Worm (Caenorhabditis elegans): Measurements from ENCODE around the gene fbxb-72.
A peak's percentile ranks its signal among the peaks of the same experiment; 100 is the strongest.

fbxb-72 gene

DNA sequence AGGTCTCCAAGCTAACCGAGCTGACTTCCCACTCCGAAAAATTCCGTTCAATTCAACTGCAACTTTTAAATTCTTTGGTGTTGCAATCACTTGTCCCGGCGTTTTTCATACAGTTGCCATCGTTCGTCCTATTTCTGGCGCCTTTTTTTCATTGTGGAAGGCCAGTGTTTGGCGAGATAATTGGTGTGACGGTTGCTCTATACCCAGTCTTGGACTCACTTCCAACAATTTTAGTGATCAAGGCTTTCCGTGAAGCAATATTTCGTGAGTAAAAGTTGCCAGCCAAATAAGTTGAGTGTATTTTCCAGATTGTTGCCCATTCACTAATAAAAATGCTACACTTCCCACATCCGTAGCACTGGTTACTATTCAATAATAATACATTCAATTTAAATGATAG, 48.5 kb upstream of the fbxb-72 start:
- TF ChIP-seq mep-1 (tag; optimal IDR thresholded peaks at IDR 0.05), result no peak

DNA sequence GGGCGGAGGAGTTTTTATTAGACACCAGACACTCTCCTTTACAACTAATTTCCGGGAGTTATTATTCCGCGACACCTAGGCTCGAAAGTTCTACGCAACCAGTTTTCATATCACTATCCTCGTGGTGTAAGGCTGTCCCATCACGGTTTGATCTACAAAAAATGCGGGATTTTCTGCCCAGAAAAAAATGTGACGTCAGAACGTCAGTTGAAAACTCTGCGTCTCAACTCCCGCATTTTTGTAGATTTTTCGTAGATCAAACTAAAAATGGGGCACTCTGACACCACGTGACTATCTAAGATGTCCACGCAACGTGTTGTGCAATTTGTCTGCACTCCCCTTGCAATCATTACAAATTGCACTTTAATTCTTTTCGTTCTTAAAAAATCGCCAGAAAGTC, 41.0 kb upstream of the fbxb-72 start, which contains the start of gene str-238:
str-238 (plus strand) TSS at position 301 of the 400 bp plus-strand sequence.
- TF ChIP-seq sox-4 (tag; optimal IDR thresholded peaks at IDR 0.05) (no peak), nhr-85 (tag) (peak; percentile 2)

DNA sequence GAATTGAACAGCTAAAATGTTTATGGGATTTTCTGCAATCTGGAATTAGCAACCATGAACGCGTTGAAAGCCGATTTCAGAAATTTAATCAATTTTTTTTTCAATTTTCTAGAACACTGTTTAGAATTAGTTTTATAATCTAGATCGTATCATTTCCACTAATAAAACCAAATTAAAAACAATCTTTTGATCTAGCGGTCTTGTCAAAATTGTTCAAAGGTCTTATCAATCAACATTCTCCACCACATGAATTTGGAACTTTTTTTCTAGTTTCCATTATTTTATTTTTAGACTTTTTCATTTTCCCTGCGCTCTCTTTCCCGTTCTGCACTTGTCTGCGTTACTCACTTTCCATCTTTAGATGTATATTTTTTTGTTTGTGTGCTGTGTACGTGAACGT, 38.6 kb upstream of the fbxb-72 start, which contains the start of gene srp-2:
srp-2 (plus strand) TSS at position 301 of the 400 bp plus-strand sequence.
- TF ChIP-seq blmp-1 (tag; optimal IDR thresholded peaks at IDR 0.05) (no peak), mdl-1 (tag; optimal IDR thresholded peaks at IDR 0.05) (no peak), nhr-84 (tag; optimal IDR thresholded peaks at IDR 0.05) (no peak), fkh-8 (tag; optimal IDR thresholded peaks at IDR 0.05) (no peak), nhr-76 (tag; optimal IDR thresholded peaks at IDR 0.05) (no peak), ceh-90 (tag; optimal IDR thresholded peaks at IDR 0.05) (no peak), nhr-28 (tag; optimal IDR thresholded peaks at IDR 0.05) (no peak), C16A3.4 (tag; optimal IDR thresholded peaks at IDR 0.05) (no peak), egl-13 (tag; optimal IDR thresholded peaks at IDR 0.05) (no peak), ceh-63 (GFP tag; optimal IDR thresholded peaks at IDR 0.05) (no peak), aha-1 (tag; optimal IDR thresholded peaks at IDR 0.05) (no peak), lin-39 (tag; optimal IDR thresholded peaks at IDR 0.05) (no peak), mep-1 (tag; optimal IDR thresholded peaks at IDR 0.05) (no peak), ces-1 (GFP tag; optimal IDR thresholded peaks at IDR 0.05) (no peak), ztf-4 (tag; optimal IDR thresholded peaks at IDR 0.05) (no peak), jun-1 (tag; optimal IDR thresholded peaks at IDR 0.05) (no peak), vab-15 (tag; optimal IDR thresholded peaks at IDR 0.05) (no peak), hlh-17 (GFP tag; optimal IDR thresholded peaks at IDR 0.05; ENCODE audit: borderline replicate concordance) (no peak), nhr-77 (tag; optimal IDR thresholded peaks at IDR 0.05) (no peak)

DNA sequence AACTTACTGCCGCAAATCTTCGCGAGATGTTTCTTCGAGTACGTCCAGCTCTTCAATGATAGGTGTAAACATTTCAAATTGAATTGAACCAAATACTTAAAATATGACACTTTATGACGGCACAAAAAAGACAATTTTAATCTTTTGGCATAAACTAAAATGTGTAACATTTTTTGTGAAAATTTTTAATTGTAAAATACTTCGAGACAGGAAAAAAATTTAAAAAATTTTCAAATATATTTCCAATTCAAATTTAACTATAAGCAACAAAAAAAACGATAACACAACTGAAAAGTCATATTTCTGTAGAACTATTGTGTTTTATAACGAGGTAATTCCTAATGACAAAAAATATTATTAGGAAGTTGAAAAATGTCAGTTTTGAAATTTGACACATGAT, 38.1 kb upstream of the fbxb-72 start, which contains the start of gene C05E4.12:
C05E4.12 (minus strand) TSS at position 101 of the 400 bp plus-strand sequence.
- TF ChIP-seq elt-2 (tag; optimal IDR thresholded peaks at IDR 0.05) (no peak), elt-3 (tag; optimal IDR thresholded peaks at IDR 0.05) (no peak), nhr-20 (tag; optimal IDR thresholded peaks at IDR 0.05) (no peak), vab-15 (tag; optimal IDR thresholded peaks at IDR 0.05) (no peak), nhr-85 (tag) (no peak), hpl-2 (GFP tag; optimal IDR thresholded peaks at IDR 0.05) (no peak), ztf-11 (tag; optimal IDR thresholded peaks at IDR 0.05) (no peak), zag-1 (tag; optimal IDR thresholded peaks at IDR 0.05) (no peak), mef-2 (tag; optimal IDR thresholded peaks at IDR 0.05) (no peak)

DNA sequence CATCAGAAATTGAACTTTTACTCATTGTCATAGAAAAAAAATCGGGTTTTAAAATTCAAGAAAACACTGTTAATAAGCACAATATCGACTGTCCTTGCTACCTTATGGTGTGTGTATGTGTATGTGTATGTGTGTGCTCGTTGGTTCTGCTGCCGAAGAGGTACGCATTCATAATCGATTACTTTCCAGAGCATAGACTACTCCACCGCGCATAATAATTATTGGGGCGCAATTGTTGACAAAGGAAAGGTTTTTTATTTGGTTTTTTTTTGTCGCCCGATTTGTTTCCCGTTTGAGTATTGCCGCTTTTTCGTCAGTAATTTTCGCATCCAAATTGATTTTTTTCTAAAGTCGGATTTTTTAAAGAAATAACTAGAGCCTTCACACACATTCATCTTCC, 37.5 kb upstream of the fbxb-72 start, which contains the start of gene C05E4.15:
C05E4.15 (minus strand) TSS at position 101 of the 400 bp plus-strand sequence.
- no peak for TF ChIP-seq ceh-63 (GFP tag; optimal IDR thresholded peaks at IDR 0.05)
- TF ChIP-seq mep-1 (tag; optimal IDR thresholded peaks at IDR 0.05), result no peak

DNA sequence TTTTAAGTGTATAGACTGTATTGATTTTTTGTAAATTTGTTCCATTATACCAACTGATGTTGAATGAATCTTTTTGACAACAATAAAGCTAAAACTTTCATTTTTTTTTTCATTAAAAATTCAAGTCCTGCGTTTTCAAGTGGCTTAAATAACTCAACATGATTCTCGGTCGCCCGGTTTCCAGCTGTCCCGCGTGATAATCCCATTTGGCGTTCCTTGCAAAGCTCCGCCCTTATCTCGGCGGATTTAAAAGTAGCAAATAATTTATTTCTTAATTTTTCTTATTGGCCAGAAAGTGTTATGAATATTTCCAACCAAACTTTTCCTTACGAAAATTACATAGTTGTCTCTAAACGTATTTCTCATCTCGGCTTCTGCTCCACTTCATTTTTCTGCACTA, 32.4 kb upstream of the fbxb-72 start, which contains the start of gene str-20:
str-20 (plus strand) TSS at position 301 of the 400 bp plus-strand sequence.
- TF ChIP-seq pax-3 (tag; optimal IDR thresholded peaks at IDR 0.05) (no peak), nhr-19 (GFP tag; conservative IDR thresholded peaks at IDR 0.05) (no peak)

DNA sequence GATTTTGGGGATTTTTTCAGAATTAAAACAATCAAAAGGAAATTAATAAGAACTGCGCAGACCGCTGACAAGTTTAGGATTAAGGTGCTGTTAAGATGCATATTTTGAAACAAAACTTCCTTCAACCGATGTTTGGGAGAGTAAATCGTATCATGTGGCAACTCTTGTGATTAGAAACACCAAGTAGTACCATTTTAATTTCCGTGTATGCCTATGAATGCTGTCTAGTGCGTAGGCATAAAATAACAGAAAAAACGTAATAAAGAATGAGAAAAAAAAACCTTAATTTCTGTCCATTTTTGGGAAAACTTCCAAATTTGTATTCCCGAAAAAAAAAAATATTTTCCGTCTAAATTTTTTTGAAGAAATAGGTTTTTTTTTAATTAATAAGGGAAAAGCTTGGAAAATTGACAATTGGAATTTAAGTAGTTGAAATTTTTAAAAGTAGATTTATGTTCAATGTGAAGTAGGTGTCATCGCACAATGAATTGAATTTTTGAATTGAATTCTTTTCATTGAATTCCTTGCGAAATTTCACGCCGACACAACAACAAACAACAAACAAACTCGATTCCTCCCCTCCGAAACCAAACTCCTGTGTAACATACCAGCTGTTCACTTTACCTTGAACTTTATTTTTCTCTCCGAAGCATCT, 29.1 kb upstream of the fbxb-72 start, which contains the start of the genes str-262 and srp-1:
str-262 (minus strand) TSS at position 101 of the 655 bp plus-strand sequence.
srp-1 (plus strand) TSS at position 605 of the 655 bp plus-strand sequence.
- TF ChIP-seq nhr-237 (tag; optimal IDR thresholded peaks at IDR 0.05) (no peak), ztf-4 (tag; optimal IDR thresholded peaks at IDR 0.05) (no peak), sup-37 (GFP tag; optimal IDR thresholded peaks at IDR 0.05) (no peak), irx-1 (tag; optimal IDR thresholded peaks at IDR 0.05) (no peak), blmp-1 (tag; optimal IDR thresholded peaks at IDR 0.05) (no peak), lin-39 (tag; optimal IDR thresholded peaks at IDR 0.05) (no peak), ceh-90 (tag; optimal IDR thresholded peaks at IDR 0.05) (no peak), swsn-7 (tag; optimal IDR thresholded peaks at IDR 0.05) (no peak), egl-13 (tag; optimal IDR thresholded peaks at IDR 0.05) (no peak), F16B12.6 (tag; optimal IDR thresholded peaks at IDR 0.05) (no peak), pag-3 (tag; optimal IDR thresholded peaks at IDR 0.05; ENCODE audit: borderline replicate concordance, insufficient read depth) (no peak), grh-1 (GFP tag; IDR thresholded peaks at IDR 0.05) (no peak), rnt-1 (tag; optimal IDR thresholded peaks at IDR 0.05) (no peak)

Data from whole organism, L1 larva.